Worm (Caenorhabditis elegans) whole organism, midembryonic: ENCODE results near the gene sre-1.

Source experiments
- T22C8.4 ChIP-seq: fragments of 200-800 bp; sonication (Bioruptor generic); IDR thresholded peaks from 2 replicates; pipeline ENCODE4 v1.3.6; 2022; ENCODE audit warnings: missing genetic modification characterization, missing compliant biosample characterization
- cog-1 ChIP-seq: sonication (generic microtip); optimal IDR thresholded peaks from 2 replicates; lab custom pipeline; 2016; ENCODE audit warnings: missing genetic modification characterization, missing compliant biosample characterization
- flt-1 ChIP-seq: fragments of 200-800 bp; sonication (Bioruptor generic); IDR thresholded peaks from 2 replicates; pipeline ENCODE4 v1.3.6; 2022; ENCODE audit warnings: missing genetic modification characterization, missing compliant biosample characterization
- klf-2 ChIP-seq: fragments of 200-800 bp; sonication (Bioruptor generic); conservative IDR thresholded peaks from 2 replicates; pipeline ENCODE4 v1.3.6; 2022; ENCODE audit warnings: missing genetic modification reagents, missing genetic modification characterization, missing compliant biosample characterization
- med-1 ChIP-seq: sonication (generic microtip); optimal IDR thresholded peaks from 2 replicates; lab custom pipeline; 2017; ENCODE audit warnings: missing genetic modification characterization, mild to moderate bottlenecking, missing compliant biosample characterization, antibody characterized with exemption, missing genetic modification reagents; ENCODE audit not compliant: insufficient read depth
- ref-1 ChIP-seq: fragments of 200-800 bp; sonication (Bioruptor generic); conservative IDR thresholded peaks from 2 replicates; pipeline ENCODE4 v1.3.6; 2022; ENCODE audit warnings: missing genetic modification reagents, missing genetic modification characterization, missing compliant biosample characterization
- tab-1 ChIP-seq: fragments of 200-800 bp; sonication (Bioruptor generic); IDR thresholded peaks from 2 replicates; pipeline ENCODE4 v1.3.6; 2022; ENCODE audit warnings: missing genetic modification characterization, missing compliant biosample characterization
- ztf-23 ChIP-seq: fragments of 200-800 bp; sonication (Bioruptor generic); IDR thresholded peaks from 2 replicates; pipeline ENCODE4 v1.3.6; 2022; ENCODE audit warnings: missing genetic modification reagents, missing genetic modification characterization, missing compliant biosample characterization
- ztf-29 ChIP-seq: fragments of 200-800 bp; sonication (Bioruptor generic); IDR thresholded peaks from 2 replicates; pipeline ENCODE4 v1.3.6; 2022; ENCODE audit warnings: missing genetic modification reagents, missing genetic modification characterization, missing compliant biosample characterization

The sre-1 gene

DNA sequence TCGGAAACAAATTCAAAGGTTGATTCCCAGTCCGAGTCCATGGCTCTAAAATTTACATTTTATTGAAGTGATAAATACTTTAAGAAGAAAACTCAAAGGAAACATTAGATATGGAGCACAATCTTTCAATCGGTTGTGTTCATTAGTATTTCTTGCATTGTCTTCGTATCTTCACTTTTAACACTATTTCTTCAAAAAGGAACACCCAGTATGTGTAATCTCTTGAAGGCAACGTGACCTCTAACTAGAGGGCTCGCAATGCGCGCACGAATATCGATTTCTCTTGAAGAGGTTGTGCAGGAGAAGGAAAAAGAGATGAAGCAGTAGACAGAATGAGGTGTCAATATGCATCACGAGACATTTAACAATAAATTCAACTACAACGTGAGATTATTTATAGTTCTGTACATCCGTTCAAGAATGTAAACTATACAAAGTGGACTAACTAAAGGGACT is 45.6 kb downstream of the sre-1 start, which contains the start of the genes B0228.6 and B0228.1:
Gene B0228.6, minus strand, starts transcription at position 51 of the 456 bp plus-strand sequence.
Gene B0228.1, plus strand, starts transcription at position 228 of the 456 bp plus-strand sequence.
- TF ChIP-seq T22C8.4 (GFP tag; lab: Robert Waterston, UW), result peak; percentile 78
- no peak for TF ChIP-seq ztf-29 (GFP tag; lab: Robert Waterston, UW)

DNA sequence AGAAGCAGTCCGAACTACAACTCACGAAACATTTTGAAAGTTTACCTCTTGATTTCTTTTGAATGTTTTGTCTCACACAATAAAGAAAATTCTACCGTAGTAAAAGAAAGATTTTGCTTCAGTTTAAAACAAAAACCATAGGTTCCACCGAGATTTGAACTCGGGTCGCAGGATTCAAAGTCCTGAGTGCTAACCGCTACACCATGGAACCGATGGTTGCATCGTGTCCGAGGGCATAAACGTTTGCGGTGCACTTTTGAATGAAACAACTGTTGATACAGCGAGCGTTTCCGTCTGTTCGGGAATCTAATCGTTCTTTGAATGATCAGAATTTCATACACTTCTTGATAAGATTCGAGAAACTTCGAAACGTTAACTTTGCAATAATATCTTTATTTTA is 47.3 kb downstream of the sre-1 start:
- TF ChIP-seq flt-1 (GFP tag; lab: Robert Waterston, UW) (peak; percentile 80), cog-1 (tag; lab: Kevin White, UChicago) (no peak), tab-1 (GFP tag; lab: Robert Waterston, UW) (no peak), klf-2 (GFP tag; lab: Robert Waterston, UW) (no peak), ztf-23 (GFP tag; lab: Robert Waterston, UW) (0 out of 2 replicates have a peak, but pooled peaks have one; percentile 64), ztf-29 (GFP tag; lab: Robert Waterston, UW) (no peak), med-1 (GFP tag; lab: Kevin White, UChicago) (no peak), T22C8.4 (GFP tag; lab: Robert Waterston, UW) (peak; percentile 27; the same call in 1 of the 2 replicates), ref-1 (GFP tag; lab: Robert Waterston, UW) (peak; percentile 47; the same call in 1 of the 2 replicates)

DNA sequence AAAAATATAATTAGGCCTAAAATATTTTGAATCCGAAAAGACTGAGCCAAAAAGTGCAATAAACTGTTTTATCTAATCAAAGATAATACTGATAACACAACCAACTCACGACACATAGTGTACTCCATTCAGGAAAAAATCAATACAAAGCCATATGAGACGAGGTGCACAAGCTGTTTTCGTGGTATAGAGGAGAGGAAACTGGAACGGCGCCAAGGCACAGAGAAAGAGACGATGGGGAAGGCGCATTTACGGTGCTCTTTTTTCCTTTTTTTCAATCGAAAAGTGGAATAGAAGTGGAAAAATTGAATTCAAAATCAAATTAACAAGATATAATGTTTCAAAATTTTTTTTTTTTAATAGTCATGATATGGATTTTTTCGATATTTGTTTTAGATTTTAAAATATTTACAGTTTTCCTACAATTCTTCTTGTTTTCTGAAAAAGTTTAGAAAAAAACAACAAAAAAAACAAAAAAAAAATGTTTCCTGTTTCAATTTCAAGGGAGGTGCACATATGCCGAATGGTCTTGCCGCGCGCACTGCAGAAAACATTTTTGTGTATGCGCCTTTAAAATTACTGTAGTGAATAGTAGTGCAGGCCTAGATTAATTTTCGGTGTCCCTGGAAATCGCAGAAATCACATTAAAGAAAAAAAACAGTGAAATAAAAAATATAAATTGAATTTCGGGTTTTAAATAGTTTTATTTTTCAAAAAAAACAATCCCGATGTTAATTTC is 49.1 kb downstream of the sre-1 start, which contains the start of gene B0228.7:
Gene B0228.7, minus strand, starts transcription at position 627 of the 739 bp plus-strand sequence.
- TF ChIP-seq tab-1 (GFP tag; lab: Robert Waterston, UW) (no peak), flt-1 (GFP tag; lab: Robert Waterston, UW) (no peak), klf-2 (GFP tag; lab: Robert Waterston, UW) (no peak), ztf-23 (GFP tag; lab: Robert Waterston, UW) (no peak), ref-1 (GFP tag; lab: Robert Waterston, UW) (no peak), T22C8.4 (GFP tag; lab: Robert Waterston, UW) (no peak), ztf-29 (GFP tag; lab: Robert Waterston, UW) (no peak), cog-1 (tag; lab: Kevin White, UChicago) (no peak), med-1 (GFP tag; lab: Kevin White, UChicago) (no peak)
